Fruit fly (Drosophila melanogaster): Measurements from ENCODE around the gene pnr.

DNA sequence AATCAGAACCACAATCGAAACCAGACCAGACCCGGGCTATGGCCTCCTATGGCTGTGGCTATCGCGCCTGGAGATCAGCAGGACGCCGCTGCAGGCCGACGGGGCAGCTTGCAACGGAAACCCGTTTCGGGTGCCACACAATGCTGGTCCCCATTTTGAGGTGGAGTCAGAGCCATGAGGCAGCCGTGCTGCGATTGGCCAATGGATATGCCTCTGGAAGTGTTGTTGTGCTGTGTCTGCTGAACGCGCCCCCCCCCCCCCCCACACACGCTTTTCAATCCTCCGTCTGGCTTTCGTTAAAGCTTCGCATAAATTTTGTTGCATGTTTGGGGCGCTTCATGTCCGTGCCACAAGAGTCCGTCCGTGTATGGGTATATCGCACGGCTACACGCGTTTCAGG lies 1.8 kb upstream of the pnr start:
- TF ChIP-seq cic (GFP tag; optimal IDR thresholded peaks at IDR 0.05) (no peak), kay (GFP tag; ENCODE audit: borderline replicate concordance) (no peak), Clk (GFP tag; optimal IDR thresholded peaks at IDR 0.05) (no peak), CG1620 (GFP tag; optimal IDR thresholded peaks at IDR 0.05) (no peak), ovo (GFP tag; optimal IDR thresholded peaks at IDR 0.05) (no peak)

Data from whole organism, adult.